Worm (Caenorhabditis elegans) whole organism, young adult: ENCODE measurements around the gene ZK1098.6.

ENCODE experiments used
- B0019.2 ChIP-seq: fragments of 200-800 bp; sonication (Bioruptor generic); conservative IDR thresholded peaks from 2 replicates; pipeline ENCODE4 v1.3.6; 2022; ENCODE audit warnings: missing genetic modification reagents, missing genetic modification characterization, missing compliant biosample characterization
- B0035.1 ChIP-seq: sonication (generic microtip); optimal IDR thresholded peaks from 2 replicates; lab custom pipeline; 2016; ENCODE audit warnings: missing genetic modification characterization, mild to moderate bottlenecking, missing compliant biosample characterization, missing genotype, missing genetic modification reagents
- C06A6.2 ChIP-seq: fragments of 200-800 bp; sonication (Bioruptor generic); conservative IDR thresholded peaks from 2 replicates; pipeline ENCODE4 v1.3.6; 2022; ENCODE audit warnings: missing genetic modification characterization, missing compliant biosample characterization
- D2030.7 ChIP-seq: fragments of 200-800 bp; sonication (Bioruptor generic); IDR thresholded peaks from 2 replicates; pipeline ENCODE4 v1.3.6; 2022; ENCODE audit warnings: missing genetic modification reagents, missing genetic modification characterization, missing compliant biosample characterization
- F10E7.11 ChIP-seq: sonication (generic microtip); optimal IDR thresholded peaks from 2 replicates; lab custom pipeline; 2017; ENCODE audit warnings: mild to moderate bottlenecking, missing genetic modification characterization, moderate library complexity, missing compliant biosample characterization
- F23B12.7 ChIP-seq: sonication (generic microtip); optimal IDR thresholded peaks from 2 replicates; lab custom pipeline; 2017; ENCODE audit warnings: missing genetic modification characterization, mild to moderate bottlenecking, missing compliant biosample characterization, antibody characterized with exemption, moderate library complexity; ENCODE audit not compliant: insufficient read depth
- F52B5.7 ChIP-seq: sonication (generic microtip); optimal IDR thresholded peaks from 2 replicates; lab custom pipeline; 2016; ENCODE audit warnings: mild to moderate bottlenecking, missing genetic modification characterization, missing compliant biosample characterization
- F55B11.4 ChIP-seq: sonication (generic microtip); optimal IDR thresholded peaks from 2 replicates; lab custom pipeline; 2016; ENCODE audit warnings: missing compliant biosample characterization, missing genetic modification characterization, borderline replicate concordance; ENCODE audit not compliant: insufficient read depth
- F57C9.4 ChIP-seq: sonication (generic microtip); optimal IDR thresholded peaks from 2 replicates; lab custom pipeline; 2017; ENCODE audit warnings: mild to moderate bottlenecking, missing genetic modification characterization, missing compliant biosample characterization
- K11D2.4 ChIP-seq: fragments of 200-800 bp; sonication (Bioruptor generic); IDR thresholded peaks from 2 replicates; pipeline ENCODE4 v1.3.6; 2022; ENCODE audit warnings: missing genetic modification reagents, missing genetic modification characterization, missing compliant biosample characterization
- K12H6.12 ChIP-seq: fragments of 200-800 bp; sonication (Bioruptor generic); optimal IDR thresholded peaks from 2 replicates; lab custom pipeline; 2018; ENCODE audit warnings: mild to moderate bottlenecking, missing genetic modification characterization, missing compliant biosample characterization
- T07F8.4 ChIP-seq: sonication (generic microtip); optimal IDR thresholded peaks from 2 replicates; lab custom pipeline; 2016; ENCODE audit warnings: mild to moderate bottlenecking, missing genetic modification characterization, moderate library complexity, missing compliant biosample characterization
- T26A5.8 ChIP-seq: sonication (generic microtip); optimal IDR thresholded peaks from 2 replicates; lab custom pipeline; 2016; ENCODE audit warnings: missing genetic modification characterization, missing compliant biosample characterization
- Y95B8A.8 ChIP-seq: fragments of 200-800 bp; sonication (Bioruptor generic); IDR thresholded peaks from 2 replicates; pipeline ENCODE4 v1.3.6; 2022; ENCODE audit warnings: missing genetic modification reagents, missing genetic modification characterization, missing compliant biosample characterization
- ZK185.1 ChIP-seq: sonication (generic microtip); optimal IDR thresholded peaks from 2 replicates; lab custom pipeline; 2016; ENCODE audit warnings: mild to moderate bottlenecking, missing genetic modification characterization, missing compliant biosample characterization; ENCODE audit not compliant: poor library complexity, severe bottlenecking
- akir-1 ChIP-seq: fragments of 200-800 bp; sonication (Bioruptor generic); optimal IDR thresholded peaks from 2 replicates; lab custom pipeline; 2018; ENCODE audit warnings: mild to moderate bottlenecking, missing genetic modification characterization, moderate library complexity, missing compliant biosample characterization
- aptf-2 ChIP-seq: fragments of 200-800 bp; sonication (Bioruptor generic); conservative IDR thresholded peaks from 2 replicates; pipeline ENCODE4 v1.3.6; 2022; ENCODE audit warnings: missing genetic modification reagents, missing genetic modification characterization, missing compliant biosample characterization
- aptf-3 ChIP-seq: fragments of 200-800 bp; sonication (Bioruptor generic); IDR thresholded peaks from 2 replicates; pipeline ENCODE4 v1.3.6; 2022; ENCODE audit warnings: missing genetic modification characterization, missing compliant biosample characterization
- atf-7 ChIP-seq: sonication (generic microtip); optimal IDR thresholded peaks from 2 replicates; lab custom pipeline; 2017; ENCODE audit warnings: mild to moderate bottlenecking, missing genetic modification characterization, missing compliant biosample characterization
- athp-1 ChIP-seq: sonication (generic microtip); optimal IDR thresholded peaks from 2 replicates; lab custom pipeline; 2017; ENCODE audit warnings: mild to moderate bottlenecking, missing genetic modification characterization, missing compliant biosample characterization
- attf-5 ChIP-seq: fragments of 200-800 bp; sonication (Bioruptor generic); optimal IDR thresholded peaks from 2 replicates; lab custom pipeline; 2018; ENCODE audit warnings: mild to moderate bottlenecking, missing genetic modification characterization, missing compliant biosample characterization
- attf-6 ChIP-seq: fragments of 200-800 bp; sonication (Bioruptor generic); IDR thresholded peaks from 2 replicates; pipeline ENCODE4 v1.3.6; 2022; ENCODE audit warnings: missing genetic modification reagents, missing genetic modification characterization, missing compliant biosample characterization
- bed-1 ChIP-seq: fragments of 200-800 bp; sonication (Bioruptor generic); IDR thresholded peaks from 2 replicates; pipeline ENCODE4 v1.3.6; 2022; ENCODE audit warnings: missing genetic modification reagents, missing genetic modification characterization, missing compliant biosample characterization
- die-1 ChIP-seq: sonication (generic microtip); optimal IDR thresholded peaks from 2 replicates; lab custom pipeline; 2016; ENCODE audit warnings: missing genotype, mild to moderate bottlenecking, missing genetic modification characterization, missing compliant biosample characterization
- dox-1 ChIP-seq: fragments of 200-800 bp; sonication (Bioruptor generic); IDR thresholded peaks from 2 replicates; pipeline ENCODE4 v1.3.6; 2022; ENCODE audit warnings: missing genetic modification reagents, missing genetic modification characterization, missing compliant biosample characterization
- egrh-3 ChIP-seq: fragments of 200-800 bp; sonication (Bioruptor generic); IDR thresholded peaks from 2 replicates; pipeline ENCODE4 v1.3.6; 2022; ENCODE audit warnings: missing genetic modification reagents, missing genetic modification characterization, missing compliant biosample characterization
- hrde-1 ChIP-seq: sonication (generic microtip); optimal IDR thresholded peaks from 2 replicates; lab custom pipeline; 2016; ENCODE audit warnings: missing genetic modification characterization, mild to moderate bottlenecking, missing compliant biosample characterization, moderate library complexity, missing genotype, missing genetic modification reagents, borderline replicate concordance
- hsf-1 ChIP-seq: fragments of 200-800 bp; sonication (Bioruptor generic); IDR thresholded peaks from 2 replicates; pipeline ENCODE4 v1.3.6; 2022; ENCODE audit warnings: missing genetic modification reagents, missing genetic modification characterization, missing compliant biosample characterization
- lin-26 ChIP-seq: fragments of 200-800 bp; sonication (Bioruptor generic); IDR thresholded peaks from 2 replicates; pipeline ENCODE4 v1.3.6; 2022; ENCODE audit warnings: missing genetic modification reagents, missing genetic modification characterization, missing compliant biosample characterization
- lin-40 ChIP-seq: sonication (generic microtip); optimal IDR thresholded peaks from 2 replicates; lab custom pipeline; 2016; ENCODE audit warnings: missing genetic modification characterization, mild to moderate bottlenecking, missing compliant biosample characterization, missing genotype, missing genetic modification reagents
- mcd-1 ChIP-seq: fragments of 200-800 bp; sonication (Bioruptor generic); IDR thresholded peaks from 2 replicates; pipeline ENCODE4 v1.3.6; 2022; ENCODE audit warnings: missing genetic modification reagents, missing genetic modification characterization, missing compliant biosample characterization
- mel-28 ChIP-seq: sonication (generic microtip); optimal IDR thresholded peaks from 2 replicates; lab custom pipeline; 2016; ENCODE audit warnings: borderline replicate concordance, mild to moderate bottlenecking, missing genetic modification characterization, missing compliant biosample characterization
- mes-4 ChIP-seq: sonication (generic microtip); optimal IDR thresholded peaks from 2 replicates; lab custom pipeline; 2016; ENCODE audit warnings: missing genotype, missing genetic modification characterization, missing compliant biosample characterization
- mxl-1 ChIP-seq: sonication (generic microtip); optimal IDR thresholded peaks from 2 replicates; lab custom pipeline; 2016; ENCODE audit warnings: missing genetic modification characterization, missing compliant biosample characterization
- nfya-2 ChIP-seq: fragments of 200-800 bp; sonication (Bioruptor generic); IDR thresholded peaks from 2 replicates; pipeline ENCODE4 v1.3.6; 2022; ENCODE audit warnings: missing genetic modification reagents, missing genetic modification characterization, missing compliant biosample characterization
- nhr-27 ChIP-seq: fragments of 200-800 bp; sonication (Bioruptor generic); optimal IDR thresholded peaks from 2 replicates; lab custom pipeline; 2018; ENCODE audit warnings: mild to moderate bottlenecking, missing genetic modification characterization, moderate library complexity, missing compliant biosample characterization
- nhr-80 ChIP-seq: sonication (generic microtip); optimal IDR thresholded peaks from 2 replicates; lab custom pipeline; 2016; ENCODE audit warnings: missing genetic modification characterization, missing compliant biosample characterization
- repo-1 ChIP-seq: sonication (generic microtip); optimal IDR thresholded peaks from 2 replicates; lab custom pipeline; 2017; ENCODE audit warnings: mild to moderate bottlenecking, missing genetic modification characterization, missing compliant biosample characterization
- sdz-38 ChIP-seq: sonication (generic microtip); optimal IDR thresholded peaks from 2 replicates; lab custom pipeline; 2016; ENCODE audit warnings: missing genotype, missing genetic modification characterization, missing compliant biosample characterization
- sea-2 ChIP-seq: fragments of 200-800 bp; sonication (Bioruptor generic); IDR thresholded peaks from 2 replicates; pipeline ENCODE4 v1.3.6; 2022; ENCODE audit warnings: missing genetic modification characterization, missing compliant biosample characterization
- snpc-3.4 ChIP-seq: sonication (generic microtip); optimal IDR thresholded peaks from 2 replicates; lab custom pipeline; 2017; ENCODE audit warnings: missing genetic modification characterization, mild to moderate bottlenecking, missing compliant biosample characterization, antibody characterized with exemption, moderate library complexity, missing genotype, missing genetic modification reagents
- xnd-1 ChIP-seq: sonication (generic microtip); optimal IDR thresholded peaks from 2 replicates; lab custom pipeline; 2016; ENCODE audit warnings: missing genotype, missing genetic modification reagents, missing genetic modification characterization, missing compliant biosample characterization
- ztf-18 ChIP-seq: sonication (generic microtip); optimal IDR thresholded peaks from 2 replicates; lab custom pipeline; 2016; ENCODE audit warnings: missing genotype, mild to moderate bottlenecking, missing genetic modification characterization, missing compliant biosample characterization
- ztf-26 ChIP-seq: sonication (generic microtip); optimal IDR thresholded peaks from 2 replicates; lab custom pipeline; 2017; ENCODE audit warnings: missing genetic modification characterization, missing compliant biosample characterization
- ztf-28 ChIP-seq: fragments of 200-800 bp; sonication (Bioruptor generic); IDR thresholded peaks from 2 replicates; pipeline ENCODE4 v1.3.6; 2022; ENCODE audit warnings: missing genetic modification reagents, missing genetic modification characterization, missing compliant biosample characterization

The ZK1098.6 gene

ce11 chrIII:9504347-9504746 is 22.6 kb upstream of the ZK1098.6 start (continued):
- no peak for TF ChIP-seq repo-1 (tag; lab: Kevin White, UChicago)
- TF ChIP-seq F10E7.11 (tag; lab: Kevin White, UChicago) = no peak
- 0 out of 2 replicates have a peak, but pooled peaks have one; percentile 46 for TF ChIP-seq B0019.2 (GFP tag; lab: Robert Waterston, UW)
- no peak for TF ChIP-seq aptf-3
- TF ChIP-seq xnd-1 = peak; percentile 89
- TF ChIP-seq lin-26 = 0 out of 2 replicates have a peak, but pooled peaks have one; percentile 50
- no peak for TF ChIP-seq K12H6.12
- no peak for TF ChIP-seq mxl-1 (tag; lab: Kevin White, UChicago)
- no peak for TF ChIP-seq attf-5
- TF ChIP-seq D2030.7 (GFP tag; lab: Robert Waterston, UW) = peak; percentile 89
- no peak for TF ChIP-seq aptf-2 (GFP tag; lab: Robert Waterston, UW)

- TF ChIP-seq T26A5.8 (tag; lab: Kevin White, UChicago) = no peak
- TF ChIP-seq T07F8.4 (tag; lab: Kevin White, UChicago) = no peak
- TF ChIP-seq F57C9.4 = no peak
- TF ChIP-seq attf-5 = peak; percentile 39
- TF ChIP-seq nhr-80 = peak; percentile 63
- peak; percentile 25 for TF ChIP-seq F23B12.7
- TF ChIP-seq K12H6.12 = no peak
- peak; percentile 38; the same call in 1 of the 2 replicates for TF ChIP-seq mcd-1 (GFP tag; lab: Robert Waterston, UW)
- TF ChIP-seq ztf-18 = no peak
Measured at ce11 chrIII:9507799-9508198, 19.2 kb upstream of the ZK1098.6 start, which contains the start of gene vha-14. vha-14 (plus strand) TSS chrIII:9508100.

- TF ChIP-seq mel-28 (tag; lab: Kevin White, UChicago) = no peak
- no peak for TF ChIP-seq mes-4 (tag; lab: Kevin White, UChicago)
- TF ChIP-seq hrde-1 = peak; percentile 58
- no peak for TF ChIP-seq snpc-3.4
- peak; percentile 7 for TF ChIP-seq athp-1 (tag; lab: Kevin White, UChicago)
- no peak for TF ChIP-seq akir-1 (GFP tag; lab: Kevin White, UChicago)
- no peak for TF ChIP-seq aptf-2 (GFP tag; lab: Robert Waterston, UW)
- no peak for TF ChIP-seq F55B11.4
- TF ChIP-seq hsf-1 = peak; percentile 57; the same call in 1 of the 2 replicates
- TF ChIP-seq ztf-26 (tag; lab: Kevin White, UChicago) = no peak
- TF ChIP-seq die-1 (tag; lab: Kevin White, UChicago) = no peak
- peak; percentile 48 for TF ChIP-seq B0035.1
- no peak for TF ChIP-seq Y95B8A.8 (GFP tag; lab: Robert Waterston, UW)
- peak; percentile 9 for TF ChIP-seq xnd-1
- TF ChIP-seq nfya-2 (GFP tag; lab: Robert Waterston, UW) = no peak
- TF ChIP-seq lin-40 (tag; lab: Kevin White, UChicago) = peak; percentile 37
- TF ChIP-seq egrh-3 = no peak
- TF ChIP-seq C06A6.2 (GFP tag; lab: Robert Waterston, UW) = no peak
- no peak for TF ChIP-seq attf-6 (GFP tag; lab: Robert Waterston, UW)
- no peak for TF ChIP-seq ztf-28 (GFP tag; lab: Robert Waterston, UW)
- TF ChIP-seq F52B5.7 (tag; lab: Kevin White, UChicago) = peak; percentile 73
- TF ChIP-seq ZK185.1 (tag; lab: Kevin White, UChicago) = peak; percentile 10
- TF ChIP-seq sea-2 = no peak
- TF ChIP-seq atf-7 (tag; lab: Kevin White, UChicago) = peak; percentile 51
- TF ChIP-seq K11D2.4 = no peak
- TF ChIP-seq sdz-38 = no peak
- no peak for TF ChIP-seq dox-1
- no peak for TF ChIP-seq nhr-80
- TF ChIP-seq F23B12.7 = no peak
- no peak for TF ChIP-seq aptf-3
- peak; percentile 65 for TF ChIP-seq nhr-27 (tag; lab: Kevin White, UChicago)
- TF ChIP-seq bed-1 = no peak
Measured at ce11 chrIII:9509764-9510370, 17.1 kb upstream of the ZK1098.6 start.
